Fruit fly (Drosophila melanogaster) whole organism, pupa: ENCODE data around the gene Nepl18.
A peak's percentile ranks its signal among the peaks of the same experiment; 100 is the strongest.

ENCODE experiments used
- CG10348 ChIP-seq: fragments of 200-800 bp; sonication (Bioruptor generic); IDR thresholded peaks from 2 replicates; pipeline ENCODE4 v1.3.6; 2022; ENCODE audit warnings: missing biosample characterization, missing genetic modification characterization
- CG12605 ChIP-seq: fragments of 200-800 bp; sonication (Bioruptor generic); IDR thresholded peaks from 2 replicates; pipeline ENCODE4 v1.3.6; 2022; ENCODE audit warnings: missing biosample characterization, missing genetic modification characterization
- CG32121 ChIP-seq: fragments of 200-800 bp; sonication (Bioruptor generic); IDR thresholded peaks from 2 replicates; pipeline ENCODE4 v1.3.6; 2022; ENCODE audit warnings: missing biosample characterization, missing genetic modification characterization
- D1 ChIP-seq: fragments of 200-800 bp; sonication (Bioruptor generic); optimal IDR thresholded peaks from 2 replicates; lab custom pipeline; 2018; ENCODE audit warnings: missing biosample characterization, mild to moderate bottlenecking, missing genetic modification characterization, moderate library complexity

DNA sequence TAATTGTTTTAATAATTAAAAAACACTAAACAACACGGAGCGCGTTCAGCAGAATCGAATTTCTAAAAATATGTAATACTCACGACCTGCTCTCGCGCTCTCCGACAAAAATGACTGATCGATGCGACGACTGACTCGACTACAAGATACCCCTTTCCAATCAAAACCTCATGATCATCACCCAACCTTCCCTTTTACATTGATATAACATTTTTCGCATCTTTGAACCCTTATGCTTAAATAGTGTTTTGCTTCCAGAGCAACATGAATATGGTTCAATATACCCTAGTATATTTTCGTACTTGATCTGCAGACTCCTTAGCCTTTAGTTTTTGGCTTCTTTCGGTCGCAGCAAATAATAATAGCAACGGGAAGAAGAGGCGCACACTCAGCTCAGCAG is 36.3 kb downstream of the Nepl18 start:
- no peak for TF ChIP-seq CG10348
- no peak for TF ChIP-seq D1 (tag; lab: Kevin White, UChicago)
- TF ChIP-seq CG32121 (GFP tag; lab: Robert Waterston, UW) = peak; percentile 86
- peak; percentile 43; the same call in 1 of the 2 replicates for TF ChIP-seq CG12605
